Fruit fly (Drosophila melanogaster) S2 (cell line): Measurements from ENCODE around the gene spz3.

Experiments
- CG8478 ChIP-seq: fragments of >200 bp; optimal IDR thresholded peaks from 2 replicates; lab custom pipeline; 2018
- CTCF ChIP-seq, 2 experiments: fragments of >200 bp; optimal IDR thresholded peaks; 2 replicates each; lab custom pipeline; 2018

DNA sequence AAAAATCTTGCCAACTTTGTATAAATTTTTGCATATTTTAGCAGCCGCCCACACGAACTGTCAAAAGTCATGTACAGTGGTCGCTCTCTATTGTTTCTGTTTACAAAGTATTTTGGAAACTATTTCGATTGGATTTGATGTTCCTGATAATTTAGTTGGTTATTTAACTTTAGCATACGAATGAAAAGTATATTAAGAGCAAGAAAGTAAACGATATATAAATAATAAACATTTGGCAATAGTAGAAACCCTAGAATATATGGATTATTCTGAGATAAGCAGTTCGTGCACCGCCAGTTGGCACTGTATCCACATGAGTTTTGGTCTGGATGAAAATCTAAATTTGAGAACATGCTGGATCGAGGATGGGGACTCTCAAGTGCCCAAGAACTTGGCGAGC, 46.1 kb downstream of the spz3 start:
- TF ChIP-seq CG8478 (lab: Kevin White, UChicago) = no peak
- TF ChIP-seq CTCF (optimal IDR thresholded peaks at IDR 0.05; lab: Kevin White, UChicago) = no peak
